Fruit fly (Drosophila melanogaster) whole organism, embryonic: ENCODE results near the gene CG32147.
A peak's percentile ranks its signal among the peaks of the same experiment; 100 is the strongest.

Source experiments
- Adf1 ChIP-seq: fragments of 200-800 bp; sonication (Bioruptor generic); IDR thresholded peaks from 2 replicates; pipeline ENCODE4 v1.3.6; 2022; ENCODE audit warnings: missing biosample characterization, missing genetic modification characterization
- Atf-2 ChIP-seq: fragments of 200-800 bp; sonication (Bioruptor generic); optimal IDR thresholded peaks from 2 replicates; lab custom pipeline; 2016; ENCODE audit warnings: missing biosample characterization, missing genetic modification characterization
- B-H1 ChIP-seq: fragments of 200-800 bp; sonication (Bioruptor generic); IDR thresholded peaks from 3 replicates; pipeline ENCODE4 v1.3.6; 2022; ENCODE audit warnings: missing biosample characterization, missing genetic modification characterization
- Bdp1 ChIP-seq: fragments of 200-800 bp; sonication (Bioruptor generic); optimal IDR thresholded peaks from 3 replicates; lab custom pipeline; 2016; ENCODE audit warnings: missing biosample characterization, missing genetic modification characterization
- CG1024 ChIP-seq: fragments of 200-800 bp; sonication (Bioruptor generic); IDR thresholded peaks from 2 replicates; pipeline ENCODE4 v1.3.6; 2022; ENCODE audit warnings: missing biosample characterization, missing genetic modification characterization
- CG12236 ChIP-seq: fragments of 200-800 bp; sonication (Bioruptor generic); optimal IDR thresholded peaks from 2 replicates; lab custom pipeline; 2016; ENCODE audit warnings: missing biosample characterization, missing genetic modification characterization
- CG12391 ChIP-seq: fragments of 200-800 bp; sonication (Bioruptor generic); optimal IDR thresholded peaks from 3 replicates; lab custom pipeline; 2018; ENCODE audit warnings: missing biosample characterization, mild to moderate bottlenecking, missing genetic modification characterization, moderate library complexity
- CG13624 ChIP-seq: fragments of 200-800 bp; sonication (Bioruptor generic); optimal IDR thresholded peaks from 2 replicates; lab custom pipeline; 2016; ENCODE audit warnings: missing biosample characterization, missing genetic modification characterization
- CG1529 ChIP-seq: fragments of 200-800 bp; sonication (Bioruptor generic); optimal IDR thresholded peaks from 3 replicates; lab custom pipeline; 2018; ENCODE audit warnings: missing biosample characterization, missing genetic modification characterization
- CG15601 ChIP-seq: fragments of 200-800 bp; sonication (Bioruptor generic); optimal IDR thresholded peaks from 3 replicates; lab custom pipeline; 2019; ENCODE audit warnings: missing biosample characterization, mild to moderate bottlenecking, missing genetic modification characterization, moderate library complexity
- CG17328 ChIP-seq: fragments of 200-800 bp; sonication (Bioruptor generic); IDR thresholded peaks from 2 replicates; pipeline ENCODE4 v1.3.6; 2022; ENCODE audit warnings: missing biosample characterization, missing genetic modification characterization
- CG2202 ChIP-seq: fragments of 200-800 bp; sonication (Bioruptor generic); optimal IDR thresholded peaks from 2 replicates; lab custom pipeline; 2018; ENCODE audit warnings: missing biosample characterization, mild to moderate bottlenecking, missing genetic modification characterization
- CG3281 ChIP-seq: fragments of 200-800 bp; sonication (Bioruptor generic); optimal IDR thresholded peaks from 3 replicates; lab custom pipeline; 2017; ENCODE audit warnings: missing biosample characterization, mild to moderate bottlenecking, missing genetic modification characterization
- CG42726 ChIP-seq: fragments of 200-800 bp; sonication (Bioruptor generic); IDR thresholded peaks from 2 replicates; pipeline ENCODE4 v1.3.6; 2022; ENCODE audit warnings: missing biosample characterization, missing genetic modification characterization; ENCODE audit not compliant: partially characterized antibody
- CG4854 ChIP-seq: fragments of 200-800 bp; sonication (Bioruptor generic); optimal IDR thresholded peaks from 2 replicates; lab custom pipeline; 2016; ENCODE audit warnings: missing biosample characterization, missing genetic modification characterization, inconsistent platforms
- CG6272 ChIP-seq: fragments of 200-800 bp; sonication (Bioruptor generic); IDR thresholded peaks from 2 replicates; pipeline ENCODE4 v1.3.6; 2022; ENCODE audit warnings: missing biosample characterization, missing genetic modification characterization
- CG7786 ChIP-seq: fragments of 200-800 bp; sonication (Bioruptor generic); optimal IDR thresholded peaks from 2 replicates; lab custom pipeline; 2016; ENCODE audit warnings: missing biosample characterization, missing genetic modification characterization
- CG7839 ChIP-seq: fragments of 200-800 bp; sonication (Bioruptor generic); optimal IDR thresholded peaks from 3 replicates; lab custom pipeline; 2018; ENCODE audit warnings: missing biosample characterization, mild to moderate bottlenecking, missing genetic modification characterization, moderate library complexity
- CG8765 ChIP-seq: fragments of 200-800 bp; sonication (Bioruptor generic); IDR thresholded peaks from 2 replicates; pipeline ENCODE4 v1.3.6; 2022; ENCODE audit warnings: missing biosample characterization, missing genetic modification characterization
- CG8924 ChIP-seq: fragments of 200-800 bp; optimal IDR thresholded peaks from 3 replicates; lab custom pipeline; 2019; ENCODE audit warnings: missing biosample characterization, mild to moderate bottlenecking, missing genetic modification characterization, moderate library complexity
- CG9437 ChIP-seq: fragments of 200-800 bp; sonication (Bioruptor generic); optimal IDR thresholded peaks from 2 replicates; lab custom pipeline; 2018; ENCODE audit warnings: missing biosample characterization, mild to moderate bottlenecking, missing genetic modification characterization
- CG9797 ChIP-seq: fragments of 200-800 bp; sonication (Bioruptor generic); optimal IDR thresholded peaks from 3 replicates; lab custom pipeline; 2018; ENCODE audit warnings: missing biosample characterization, mild to moderate bottlenecking, missing genetic modification characterization
- CkIIα-i1 ChIP-seq: fragments of 200-800 bp; sonication (Bioruptor generic); IDR thresholded peaks from 2 replicates; pipeline ENCODE4 v1.3.6; 2022; ENCODE audit warnings: missing biosample characterization, missing genetic modification characterization
- CrebB ChIP-seq: fragments of 200-800 bp; sonication (Bioruptor generic); optimal IDR thresholded peaks from 3 replicates; lab custom pipeline; 2018; ENCODE audit warnings: missing biosample characterization, mild to moderate bottlenecking, missing genetic modification characterization
- E2f1 ChIP-seq: fragments of 200-800 bp; sonication (Bioruptor generic); IDR thresholded peaks from 2 replicates; pipeline ENCODE4 v1.3.6; 2022; ENCODE audit warnings: missing biosample characterization, missing genetic modification characterization
- Fer1 ChIP-seq: fragments of 200-800 bp; sonication (Bioruptor generic); optimal IDR thresholded peaks from 2 replicates; lab custom pipeline; 2017; ENCODE audit warnings: missing biosample characterization, mild to moderate bottlenecking, missing genetic modification characterization
- HLH4C ChIP-seq: fragments of 200-800 bp; sonication (Bioruptor generic); IDR thresholded peaks from 3 replicates; pipeline ENCODE4 v1.3.6; 2022; ENCODE audit warnings: missing biosample characterization, missing genetic modification characterization; ENCODE audit not compliant: partially characterized antibody
- Nf-YB ChIP-seq: fragments of 200-800 bp; sonication (Bioruptor generic); optimal IDR thresholded peaks from 3 replicates; lab custom pipeline; 2019; ENCODE audit warnings: missing biosample characterization, mild to moderate bottlenecking, missing genetic modification characterization, moderate library complexity
- Oli ChIP-seq: fragments of 200-800 bp; sonication (Bioruptor generic); optimal IDR thresholded peaks from 2 replicates; lab custom pipeline; 2018; ENCODE audit warnings: missing biosample characterization, mild to moderate bottlenecking, missing genetic modification characterization, moderate library complexity
- PHDP ChIP-seq: fragments of 200-800 bp; sonication (Bioruptor generic); optimal IDR thresholded peaks from 3 replicates; lab custom pipeline; 2018; ENCODE audit warnings: missing biosample characterization, mild to moderate bottlenecking, missing genetic modification characterization, moderate library complexity
- Pdp1 ChIP-seq, 2 experiments: fragments of 200-800 bp; sonication (Bioruptor generic); optimal IDR thresholded peaks; 3 replicates each; lab custom pipeline; 2016; ENCODE audit warnings: missing biosample characterization in 2 of 2, missing genetic modification characterization in 2 of 2, mild to moderate bottlenecking in 1 of 2, moderate library complexity in 1 of 2
- Sox100B ChIP-seq: fragments of 200-800 bp; sonication (Bioruptor generic); optimal IDR thresholded peaks from 3 replicates; lab custom pipeline; 2018; ENCODE audit warnings: missing biosample characterization, mild to moderate bottlenecking, missing genetic modification characterization
- Sry-β ChIP-seq: fragments of 200-800 bp; sonication (Bioruptor generic); optimal IDR thresholded peaks from 2 replicates; lab custom pipeline; 2018; ENCODE audit warnings: missing biosample characterization, mild to moderate bottlenecking, missing genetic modification characterization, moderate library complexity
- Stat92E ChIP-seq, 3 experiments: fragments of >200 bp in 2 of 3; fragments of 200-800 bp in 1 of 3; sonication (Bioruptor generic) in 1 of 3; optimal IDR thresholded peaks; 2 replicates each; lab custom pipeline; 2017 to 2019; ENCODE audit warnings: missing biosample characterization in 3 of 3, missing genetic modification characterization in 3 of 3, mild to moderate bottlenecking in 1 of 3, moderate library complexity in 1 of 3
- Vsx1 ChIP-seq: fragments of 200-800 bp; sonication (Bioruptor generic); optimal IDR thresholded peaks from 2 replicates; lab custom pipeline; 2017; ENCODE audit warnings: missing biosample characterization, mild to moderate bottlenecking, missing genetic modification characterization, missing genetic modification reagents
- bowl ChIP-seq: fragments of 200-800 bp; sonication (Bioruptor generic); IDR thresholded peaks from 2 replicates; pipeline ENCODE4 v1.3.6; 2022; ENCODE audit warnings: missing biosample characterization, missing genetic modification characterization
- btn ChIP-seq: fragments of 200-800 bp; sonication (Bioruptor generic); optimal IDR thresholded peaks from 2 replicates; lab custom pipeline; 2016; ENCODE audit warnings: missing biosample characterization, missing genetic modification characterization
- cas ChIP-seq: fragments of 200-800 bp; sonication (Bioruptor generic); IDR thresholded peaks from 2 replicates; pipeline ENCODE4 v1.3.6; 2022; ENCODE audit warnings: missing biosample characterization, missing genetic modification characterization
- corto ChIP-seq: fragments of 200-800 bp; sonication (Bioruptor generic); optimal IDR thresholded peaks from 2 replicates; lab custom pipeline; 2016; ENCODE audit warnings: missing biosample characterization, mild to moderate bottlenecking, missing genetic modification characterization, moderate library complexity
- exex ChIP-seq: fragments of 200-800 bp; sonication (Bioruptor generic); optimal IDR thresholded peaks from 4 replicates; lab custom pipeline; 2018; ENCODE audit warnings: missing biosample characterization, mild to moderate bottlenecking, missing genetic modification characterization, moderate library complexity
- fru ChIP-seq: fragments of >200 bp; optimal IDR thresholded peaks from 2 replicates; lab custom pipeline; 2017
- gcm ChIP-seq: fragments of 200-800 bp; sonication (Bioruptor generic); optimal IDR thresholded peaks from 2 replicates; lab custom pipeline; 2019; ENCODE audit warnings: missing biosample characterization, mild to moderate bottlenecking, missing genetic modification characterization, moderate library complexity
- gro ChIP-seq: fragments of 200-800 bp; sonication (Bioruptor generic); optimal IDR thresholded peaks from 2 replicates; lab custom pipeline; 2016; ENCODE audit warnings: missing biosample characterization, missing genetic modification characterization
- jumu ChIP-seq: fragments of 200-800 bp; sonication (Bioruptor generic); optimal IDR thresholded peaks from 3 replicates; lab custom pipeline; 2016; ENCODE audit warnings: missing biosample characterization, missing genetic modification characterization
- nom ChIP-seq: fragments of 200-800 bp; sonication (Bioruptor generic); optimal IDR thresholded peaks from 2 replicates; lab custom pipeline; 2017; ENCODE audit warnings: missing biosample characterization, missing genetic modification characterization, mild to moderate bottlenecking, moderate library complexity, missing genetic modification reagents
- stc ChIP-seq: fragments of 200-800 bp; sonication (Bioruptor generic); IDR thresholded peaks from 2 replicates; pipeline ENCODE4 v1.3.6; 2022; ENCODE audit warnings: missing biosample characterization, missing genetic modification characterization
- ttk ChIP-seq: fragments of 200-800 bp; sonication (Bioruptor generic); IDR thresholded peaks from 2 replicates; pipeline ENCODE4 v2.1.2; 2022; ENCODE audit warnings: missing biosample characterization, missing genetic modification characterization
- vvl ChIP-seq: fragments of 200-800 bp; sonication (Bioruptor generic); IDR thresholded peaks from 2 replicates; pipeline ENCODE4 v1.3.6; 2022; ENCODE audit warnings: missing biosample characterization, missing genetic modification characterization
- wdn ChIP-seq: fragments of 200-800 bp; sonication (Bioruptor generic); IDR thresholded peaks from 2 replicates; pipeline ENCODE4 v1.3.6; 2022; ENCODE audit warnings: missing biosample characterization, missing genetic modification characterization

CG32147 gene

dm6 chr3L:15142004-15142890, 1.6 kb downstream of the CG32147 start, which contains the start of gene Pdi (continued):
- TF ChIP-seq Adf1 (GFP tag; lab: Robert Waterston, UW) = 0 out of 2 replicates have a peak, but pooled peaks have one; percentile 7
- TF ChIP-seq fru = no peak
- peak; percentile 41 for TF ChIP-seq CrebB
- TF ChIP-seq CG8765 (GFP tag; lab: Robert Waterston, UW) = no peak
- TF ChIP-seq Nf-YB = peak; percentile 12
- peak; percentile 12 for TF ChIP-seq CG2202 (tag; lab: Kevin White, UChicago)
- no peak for TF ChIP-seq gcm
- no peak for TF ChIP-seq ttk (GFP tag; lab: Robert Waterston, UW)
- no peak for TF ChIP-seq bowl (GFP tag; lab: Robert Waterston, UW)
- TF ChIP-seq CG17328 (GFP tag; lab: Robert Waterston, UW) = no peak
- TF ChIP-seq CG42726 = peak; percentile 70
- peak; percentile 29 for TF ChIP-seq Fer1 (GFP tag; lab: Kevin White, UChicago)
- peak in 1 of 2 experiments; percentile 50 for TF ChIP-seq Pdp1 (GFP tag; optimal IDR thresholded peaks at IDR 0.05; lab: Kevin White, UChicago)
- TF ChIP-seq Vsx1 = no peak
- TF ChIP-seq CG12236 (GFP tag; lab: Kevin White, UChicago) = no peak
- no peak for TF ChIP-seq corto (GFP tag; lab: Kevin White, UChicago)
- TF ChIP-seq CG12391 (tag; lab: Kevin White, UChicago) = peak; percentile 49
- no peak for TF ChIP-seq CG7786
- TF ChIP-seq CG1024 = no peak
- TF ChIP-seq vvl (GFP tag; lab: Robert Waterston, UW) = peak; percentile 76
- TF ChIP-seq CG8924 = peak; percentile 11
- peak; percentile 29 for TF ChIP-seq CG7839 (tag; lab: Kevin White, UChicago)
- TF ChIP-seq CG9797 = peak; percentile 74
- TF ChIP-seq CG4854 (GFP tag; lab: Kevin White, UChicago) = peak; percentile 12
- no peak for TF ChIP-seq Sry-β
- no peak for TF ChIP-seq B-H1 (GFP tag; lab: Robert Waterston, UW)
- TF ChIP-seq E2f1 = no peak
- no peak for TF ChIP-seq CG3281 (GFP tag; lab: Kevin White, UChicago)
- peak; percentile 44 for TF ChIP-seq PHDP (tag; lab: Kevin White, UChicago)
- no peak for TF ChIP-seq btn (GFP tag; lab: Kevin White, UChicago)
- TF ChIP-seq CkIIα-i1 (GFP tag; lab: Robert Waterston, UW) = no peak
- no peak for TF ChIP-seq Sox100B
- TF ChIP-seq CG13624 (GFP tag; lab: Kevin White, UChicago) = peak; percentile 43
- peak; percentile 50 for TF ChIP-seq gro (GFP tag; lab: Kevin White, UChicago)
- TF ChIP-seq jumu (GFP tag; lab: Kevin White, UChicago) = no peak
- no peak for TF ChIP-seq CG1529 (GFP tag; lab: Kevin White, UChicago)
- no peak for TF ChIP-seq Atf-2 (GFP tag; lab: Kevin White, UChicago)
- no peak for TF ChIP-seq wdn (GFP tag; lab: Robert Waterston, UW)
- TF ChIP-seq Oli (tag; lab: Kevin White, UChicago) = no peak
- peak in 1 of 3 experiments; percentile 90 for TF ChIP-seq Stat92E (GFP tag; optimal IDR thresholded peaks at IDR 0.05; lab: Kevin White, UChicago)
- TF ChIP-seq cas = no peak
- TF ChIP-seq stc (GFP tag; lab: Robert Waterston, UW) = no peak
- TF ChIP-seq Bdp1 (GFP tag; lab: Kevin White, UChicago) = no peak
- TF ChIP-seq CG6272 (GFP tag; lab: Robert Waterston, UW) = 0 out of 2 replicates have a peak, but pooled peaks have one; percentile 41
- TF ChIP-seq HLH4C (GFP tag; lab: Robert Waterston, UW) = peak; percentile 60; the same call in 2 of the 3 replicates
- TF ChIP-seq CG9437 (GFP tag; lab: Kevin White, UChicago) = no peak
- TF ChIP-seq nom (GFP tag; lab: Kevin White, UChicago) = peak; percentile 53
- peak; percentile 12 for TF ChIP-seq exex (tag; lab: Kevin White, UChicago)
- peak; percentile 34 for TF ChIP-seq CG15601
